Fruit fly (Drosophila melanogaster) whole organism, embryonic: ENCODE results near the gene Kr-h2.
A peak's percentile ranks its signal among the peaks of the same experiment; 100 is the strongest.

Experiments
- ATbp ChIP-seq: fragments of 200-800 bp; sonication (Bioruptor generic); optimal IDR thresholded peaks from 2 replicates; lab custom pipeline; 2017; ENCODE audit warnings: missing biosample characterization, mild to moderate bottlenecking, missing genetic modification characterization, missing genetic modification reagents
- Atf-2 ChIP-seq: fragments of 200-800 bp; sonication (Bioruptor generic); optimal IDR thresholded peaks from 2 replicates; lab custom pipeline; 2016; ENCODE audit warnings: missing biosample characterization, missing genetic modification characterization
- CG10565 ChIP-seq: fragments of 200-800 bp; sonication (Bioruptor generic); optimal IDR thresholded peaks from 3 replicates; lab custom pipeline; 2016; ENCODE audit warnings: missing biosample characterization, mild to moderate bottlenecking, missing genetic modification characterization
- CG11504 ChIP-seq: fragments of 200-800 bp; sonication (Bioruptor generic); optimal IDR thresholded peaks from 3 replicates; lab custom pipeline; 2019; ENCODE audit warnings: missing biosample characterization, mild to moderate bottlenecking, missing genetic modification characterization, moderate library complexity
- CG12104 ChIP-seq: fragments of 200-800 bp; sonication (Bioruptor generic); optimal IDR thresholded peaks from 3 replicates; lab custom pipeline; 2016; ENCODE audit warnings: missing biosample characterization, missing genetic modification characterization
- CG12659 ChIP-seq: fragments of 200-800 bp; sonication (Bioruptor generic); optimal IDR thresholded peaks from 3 replicates; lab custom pipeline; 2017; ENCODE audit warnings: mild to moderate bottlenecking, missing biosample characterization, missing genetic modification reagents, missing genetic modification characterization
- CG13287 ChIP-seq: fragments of 200-800 bp; sonication (Bioruptor generic); IDR thresholded peaks from 2 replicates; pipeline ENCODE4 v1.3.6; 2022; ENCODE audit warnings: missing biosample characterization, missing genetic modification characterization; ENCODE audit not compliant: partially characterized antibody
- CG14050 ChIP-seq: fragments of 200-800 bp; sonication (Bioruptor generic); IDR thresholded peaks from 3 replicates; pipeline ENCODE4 v1.3.6; 2022; ENCODE audit warnings: missing biosample characterization, missing genetic modification characterization
- CG14710 ChIP-seq: fragments of 200-800 bp; sonication (Bioruptor generic); optimal IDR thresholded peaks from 3 replicates; lab custom pipeline; 2019; ENCODE audit warnings: missing biosample characterization, mild to moderate bottlenecking, missing genetic modification characterization, moderate library complexity
- CG3163 ChIP-seq: fragments of 200-800 bp; sonication (Bioruptor generic); optimal IDR thresholded peaks from 3 replicates; lab custom pipeline; 2016; ENCODE audit warnings: missing biosample characterization, missing genetic modification characterization
- CG4360 ChIP-seq: fragments of 200-800 bp; sonication (Bioruptor generic); IDR thresholded peaks from 2 replicates; pipeline ENCODE4 v1.3.6; 2022; ENCODE audit warnings: missing biosample characterization, missing genetic modification characterization
- CG4424 ChIP-seq: fragments of 200-800 bp; sonication (Bioruptor generic); optimal IDR thresholded peaks from 3 replicates; lab custom pipeline; 2016; ENCODE audit warnings: missing biosample characterization, missing genetic modification characterization
- CG4617 ChIP-seq: fragments of 200-800 bp; sonication (Bioruptor generic); optimal IDR thresholded peaks from 3 replicates; lab custom pipeline; 2016; ENCODE audit warnings: missing biosample characterization, missing genetic modification characterization, borderline replicate concordance
- CG6683 ChIP-seq: fragments of 200-800 bp; sonication (Bioruptor generic); optimal IDR thresholded peaks from 2 replicates; lab custom pipeline; 2017; ENCODE audit warnings: missing biosample characterization, mild to moderate bottlenecking, missing genetic modification characterization, missing genetic modification reagents
- CG7271 ChIP-seq: fragments of 200-800 bp; sonication (Bioruptor generic); optimal IDR thresholded peaks from 2 replicates; lab custom pipeline; 2018; ENCODE audit warnings: missing biosample characterization, mild to moderate bottlenecking, missing genetic modification characterization, moderate library complexity
- CG7745 ChIP-seq: fragments of 200-800 bp; sonication (Bioruptor generic); optimal IDR thresholded peaks from 2 replicates; lab custom pipeline; 2018; ENCODE audit warnings: missing biosample characterization, mild to moderate bottlenecking, missing genetic modification characterization, moderate library complexity
- CG7928 ChIP-seq: fragments of 200-800 bp; sonication (Bioruptor generic); optimal IDR thresholded peaks from 2 replicates; lab custom pipeline; 2017; ENCODE audit warnings: missing biosample characterization, mild to moderate bottlenecking, missing genetic modification characterization
- CG9876 ChIP-seq: fragments of 200-800 bp; sonication (Bioruptor generic); optimal IDR thresholded peaks from 2 replicates; lab custom pipeline; 2016; ENCODE audit warnings: missing biosample characterization, missing genetic modification characterization
- Chrac-16 ChIP-seq: fragments of 200-800 bp; sonication (Bioruptor generic); optimal IDR thresholded peaks from 3 replicates; lab custom pipeline; 2016; ENCODE audit warnings: missing biosample characterization, missing genetic modification characterization
- CoRest ChIP-seq: fragments of 200-800 bp; sonication (Bioruptor generic); optimal IDR thresholded peaks from 3 replicates; lab custom pipeline; 2018; ENCODE audit warnings: missing biosample characterization, mild to moderate bottlenecking, missing genetic modification characterization, moderate library complexity
- Deaf1 ChIP-seq: fragments of 200-800 bp; optimal IDR thresholded peaks from 3 replicates; lab custom pipeline; 2019; ENCODE audit warnings: missing biosample characterization, mild to moderate bottlenecking, missing genetic modification characterization, moderate library complexity
- Elba2 ChIP-seq: fragments of 200-800 bp; sonication (Bioruptor generic); optimal IDR thresholded peaks from 3 replicates; lab custom pipeline; 2016; ENCODE audit warnings: missing biosample characterization, missing genetic modification characterization
- Fer3 ChIP-seq: fragments of 200-800 bp; sonication (Bioruptor generic); optimal IDR thresholded peaks from 2 replicates; lab custom pipeline; 2018; ENCODE audit warnings: missing biosample characterization, mild to moderate bottlenecking, missing genetic modification characterization, moderate library complexity
- Gug ChIP-seq: fragments of 200-800 bp; sonication (Bioruptor generic); IDR thresholded peaks from 4 replicates; pipeline ENCODE4 v1.3.6; 2022; ENCODE audit warnings: missing biosample characterization, missing genetic modification characterization
- MBD-R2 ChIP-seq: fragments of 200-800 bp; sonication (Bioruptor generic); IDR thresholded peaks from 2 replicates; pipeline ENCODE4 v1.3.6; 2022; ENCODE audit warnings: missing biosample characterization, missing genetic modification characterization
- Med ChIP-seq: fragments of 200-800 bp; sonication (Bioruptor generic); peaks from one replicate; lab custom pipeline; 2016; ENCODE audit warnings: missing biosample characterization, missing genetic modification characterization, mild to moderate bottlenecking, inconsistent platforms, moderate library complexity
- Meics ChIP-seq: fragments of 200-800 bp; sonication (Bioruptor generic); optimal IDR thresholded peaks from 2 replicates; lab custom pipeline; 2017; ENCODE audit warnings: missing biosample characterization, mild to moderate bottlenecking, missing genetic modification characterization
- Nf-YA ChIP-seq: fragments of 200-800 bp; sonication (Bioruptor generic); IDR thresholded peaks from 2 replicates; pipeline ENCODE4 v1.3.6; 2022; ENCODE audit warnings: missing biosample characterization, missing genetic modification characterization
- Nf-YC ChIP-seq: fragments of 200-800 bp; optimal IDR thresholded peaks from 3 replicates; lab custom pipeline; 2019; ENCODE audit warnings: missing biosample characterization, mild to moderate bottlenecking, missing genetic modification characterization, moderate library complexity
- Side ChIP-seq: fragments of 200-800 bp; sonication (Bioruptor generic); optimal IDR thresholded peaks from 2 replicates; lab custom pipeline; 2016; ENCODE audit warnings: missing biosample characterization, missing genetic modification characterization
- YL-1 ChIP-seq: fragments of 200-800 bp; sonication (Bioruptor generic); optimal IDR thresholded peaks from 3 replicates; lab custom pipeline; 2017; ENCODE audit warnings: missing biosample characterization, mild to moderate bottlenecking, missing genetic modification characterization
- ase ChIP-seq: fragments of 200-800 bp; sonication (Bioruptor generic); IDR thresholded peaks from 3 replicates; pipeline ENCODE4 v1.3.6; 2022; ENCODE audit warnings: missing biosample characterization, missing genetic modification characterization
- ato ChIP-seq: fragments of 200-800 bp; sonication (Bioruptor generic); IDR thresholded peaks from 2 replicates; pipeline ENCODE4 v1.3.6; 2022; ENCODE audit warnings: missing biosample characterization, missing genetic modification characterization; ENCODE audit not compliant: partially characterized antibody
- cad ChIP-seq: fragments of >200 bp; optimal IDR thresholded peaks from 2 replicates; lab custom pipeline; 2017; ENCODE audit warnings: missing biosample characterization, missing genetic modification characterization
- da ChIP-seq: fragments of 200-800 bp; sonication (Bioruptor generic); optimal IDR thresholded peaks from 2 replicates; lab custom pipeline; 2016; ENCODE audit warnings: missing biosample characterization, missing genetic modification characterization
- grn ChIP-seq: fragments of 200-800 bp; sonication (Bioruptor generic); optimal IDR thresholded peaks from 3 replicates; lab custom pipeline; 2017; ENCODE audit warnings: missing biosample characterization, missing genetic modification characterization
- gsb-n ChIP-seq: fragments of 200-800 bp; sonication (Bioruptor generic); optimal IDR thresholded peaks from 3 replicates; lab custom pipeline; 2018; ENCODE audit warnings: missing biosample characterization, mild to moderate bottlenecking, missing genetic modification characterization
- jumu ChIP-seq: fragments of 200-800 bp; sonication (Bioruptor generic); optimal IDR thresholded peaks from 3 replicates; lab custom pipeline; 2016; ENCODE audit warnings: missing biosample characterization, missing genetic modification characterization
- ken ChIP-seq: fragments of 200-800 bp; sonication (Bioruptor generic); IDR thresholded peaks from 3 replicates; pipeline ENCODE4 v1.3.6; 2022; ENCODE audit warnings: missing biosample characterization, missing genetic modification characterization
- lov ChIP-seq, 2 experiments: fragments of 200-800 bp in 1 of 2; fragments of >200 bp in 1 of 2; sonication (Bioruptor generic) in 1 of 2; IDR thresholded peaks in 1 of 2; optimal IDR thresholded peaks in 1 of 2; 2 replicates in 1 of 2; 3 replicates in 1 of 2; pipeline versions ENCODE4 v1.3.6 to Lab custom; 2017 to 2022; ENCODE audit warnings: missing biosample characterization in 1 of 2, missing genetic modification characterization in 1 of 2
- mirr ChIP-seq: fragments of 200-800 bp; sonication (Bioruptor generic); optimal IDR thresholded peaks from 3 replicates; lab custom pipeline; 2018; ENCODE audit warnings: missing biosample characterization, mild to moderate bottlenecking, missing genetic modification characterization
- onecut ChIP-seq: fragments of 200-800 bp; sonication (Bioruptor generic); IDR thresholded peaks from 2 replicates; pipeline ENCODE4 v1.3.6; 2022; ENCODE audit warnings: missing biosample characterization, missing genetic modification characterization
- peb ChIP-seq: fragments of 200-800 bp; sonication (Bioruptor generic); IDR thresholded peaks from 2 replicates; pipeline ENCODE4 v1.3.6; 2022; ENCODE audit warnings: missing biosample characterization, missing genetic modification characterization
- pho ChIP-seq: fragments of 200-800 bp; sonication (Bioruptor generic); optimal IDR thresholded peaks from 2 replicates; lab custom pipeline; 2016; ENCODE audit warnings: missing biosample characterization, missing genetic modification characterization
- psq ChIP-seq: fragments of 200-800 bp; sonication (Bioruptor generic); optimal IDR thresholded peaks from 2 replicates; lab custom pipeline; 2017; ENCODE audit warnings: missing biosample characterization, missing genetic modification characterization
- slp2 ChIP-seq: fragments of 200-800 bp; sonication (Bioruptor generic); optimal IDR thresholded peaks from 2 replicates; lab custom pipeline; 2016; ENCODE audit warnings: missing biosample characterization, missing genetic modification characterization
- tio ChIP-seq: fragments of 200-800 bp; sonication (Bioruptor generic); optimal IDR thresholded peaks from 2 replicates; lab custom pipeline; 2017; ENCODE audit warnings: missing biosample characterization, missing genetic modification characterization, inconsistent platforms
- trem ChIP-seq: fragments of 200-800 bp; optimal IDR thresholded peaks from 3 replicates; lab custom pipeline; 2019; ENCODE audit warnings: missing biosample characterization, mild to moderate bottlenecking, missing genetic modification characterization, moderate library complexity
- tx ChIP-seq: fragments of 200-800 bp; sonication (Bioruptor generic); optimal IDR thresholded peaks from 2 replicates; lab custom pipeline; 2016; ENCODE audit warnings: missing biosample characterization, missing genetic modification characterization
- zen ChIP-seq: fragments of 200-800 bp; sonication (Bioruptor generic); optimal IDR thresholded peaks from 3 replicates; lab custom pipeline; 2018; ENCODE audit warnings: missing biosample characterization, mild to moderate bottlenecking, missing genetic modification characterization, moderate library complexity

The Kr-h2 gene

DNA sequence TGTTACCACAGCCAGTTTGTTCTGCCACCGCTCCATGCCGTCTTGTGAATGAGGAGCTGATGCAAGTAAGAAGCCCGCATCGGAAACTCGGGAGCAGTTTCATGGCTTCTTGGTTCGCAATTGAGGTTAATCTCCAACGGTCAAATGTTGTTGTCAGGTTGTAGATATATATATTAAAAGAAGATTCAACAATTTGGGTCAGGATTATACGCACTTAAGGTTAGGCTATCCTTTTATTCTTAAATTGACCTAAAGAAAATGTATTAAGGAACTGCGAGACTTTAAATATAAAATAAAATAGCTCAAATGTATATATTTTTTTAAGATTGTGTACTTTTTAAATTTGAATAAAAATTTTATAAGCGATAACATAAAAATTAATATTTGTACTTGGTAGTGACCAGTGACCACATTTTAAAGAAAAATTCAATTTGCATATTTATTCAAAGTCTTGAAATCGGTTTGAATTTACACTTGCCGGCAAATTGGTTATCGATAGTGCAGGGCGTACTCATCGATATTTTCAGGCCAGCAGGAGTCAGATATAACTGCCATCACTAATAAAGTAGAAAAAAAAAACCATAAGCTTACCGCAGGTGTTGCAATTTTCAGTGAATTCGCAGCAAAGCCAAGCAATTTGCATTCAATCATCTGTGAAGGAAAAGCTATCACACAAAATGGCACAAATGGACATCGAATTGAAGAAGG, 2.1 kb upstream of the Kr-h2 start, which contains the start of the genes CG9150 and Pfdn1 (continued):
- TF ChIP-seq onecut, result no peak
- no peak for TF ChIP-seq CG7271 (tag; lab: Kevin White, UChicago)
- no peak for TF ChIP-seq CG6683
- no peak for TF ChIP-seq Nf-YA (GFP tag; lab: Robert Waterston, UW)
- TF ChIP-seq CG7745, result no peak
- no peak for TF ChIP-seq CG12104 (GFP tag; lab: Kevin White, UChicago)
- TF ChIP-seq YL-1 (GFP tag; lab: Kevin White, UChicago), result peak; percentile 69
- no peak for TF ChIP-seq peb (GFP tag; lab: Robert Waterston, UW)
- no peak for TF ChIP-seq grn (GFP tag; lab: Kevin White, UChicago)
- no peak for TF ChIP-seq ATbp (GFP tag; lab: Kevin White, UChicago)
- peak; percentile 45 for TF ChIP-seq CG14710 (tag; lab: Kevin White, UChicago)
- TF ChIP-seq CG9876 (GFP tag; lab: Kevin White, UChicago), result no peak
- TF ChIP-seq Chrac-16 (GFP tag; lab: Kevin White, UChicago), result no peak
- peak; percentile 93 for TF ChIP-seq CG13287 (GFP tag; lab: Robert Waterston, UW)
- no peak for TF ChIP-seq zen (tag; lab: Kevin White, UChicago)
- TF ChIP-seq psq, result no peak
- TF ChIP-seq CG10565, result no peak
- TF ChIP-seq mirr, result no peak
- no peak for TF ChIP-seq CG11504 (tag; lab: Kevin White, UChicago)
- no peak for TF ChIP-seq gsb-n (tag; lab: Kevin White, UChicago)
- TF ChIP-seq tx (GFP tag; lab: Kevin White, UChicago), result peak; percentile 34
- no peak for TF ChIP-seq da
- no peak for TF ChIP-seq CG7928 (GFP tag; lab: Kevin White, UChicago)
- TF ChIP-seq CoRest (tag; lab: Kevin White, UChicago), result peak; percentile 20
- no peak for TF ChIP-seq jumu (GFP tag; lab: Kevin White, UChicago)
- TF ChIP-seq slp2 (GFP tag; lab: Kevin White, UChicago), result no peak
- TF ChIP-seq tio, result no peak
- TF ChIP-seq lov (optimal IDR thresholded peaks at IDR 0.05; lab: Kevin White, UChicago), result no peak
- TF ChIP-seq lov (GFP tag; IDR thresholded peaks at IDR 0.05; lab: Robert Waterston, UW), result no peak
- no peak for TF ChIP-seq Gug (GFP tag; lab: Robert Waterston, UW)
- peak; percentile 85 for TF ChIP-seq ato (GFP tag; lab: Robert Waterston, UW)
- peak; percentile 82 for TF ChIP-seq Med (GFP tag; lab: Kevin White, UChicago)
- no peak for TF ChIP-seq cad (GFP tag; lab: Kevin White, UChicago)
- no peak for TF ChIP-seq Side (GFP tag; lab: Kevin White, UChicago)
- TF ChIP-seq Atf-2 (GFP tag; lab: Kevin White, UChicago), result no peak
- TF ChIP-seq pho (GFP tag; lab: Kevin White, UChicago), result no peak
- peak; percentile 26 for TF ChIP-seq trem (tag; lab: Kevin White, UChicago)
- no peak for TF ChIP-seq CG3163
- peak; percentile 61 for TF ChIP-seq CG4617 (GFP tag; lab: Kevin White, UChicago)
- no peak for TF ChIP-seq Deaf1 (tag; lab: Kevin White, UChicago)
- no peak for TF ChIP-seq Fer3 (tag; lab: Kevin White, UChicago)
- no peak for TF ChIP-seq Meics (GFP tag; lab: Kevin White, UChicago)
- TF ChIP-seq CG4424 (GFP tag; lab: Kevin White, UChicago), result no peak
- no peak for TF ChIP-seq Elba2
- no peak for TF ChIP-seq Nf-YC (tag; lab: Kevin White, UChicago)
- TF ChIP-seq ase (GFP tag; lab: Robert Waterston, UW), result no peak
- TF ChIP-seq CG14050, result no peak
- no peak for TF ChIP-seq CG4360 (GFP tag; lab: Robert Waterston, UW)
- TF ChIP-seq ken (GFP tag; lab: Robert Waterston, UW), result no peak
- peak; percentile 77 for TF ChIP-seq MBD-R2 (GFP tag; lab: Robert Waterston, UW)
- TF ChIP-seq CG12659 (GFP tag; lab: Kevin White, UChicago), result peak; percentile 6
